Fruit fly (Drosophila melanogaster): Measurements from ENCODE around the gene alpha4GT1.

alpha4GT1 gene

dm6 chr2L:2972439-2972936 lies 50.5 kb downstream of the alpha4GT1 start, which contains the start of the genes Rrp1 and gammaTub23C (continued):
- TF ChIP-seq D (optimal IDR thresholded peaks at IDR 0.05): no peak
- TF ChIP-seq D (GFP tag; optimal IDR thresholded peaks at IDR 0.05): peak; percentile 88
- no peak for TF ChIP-seq Deaf1 (tag; optimal IDR thresholded peaks at IDR 0.05)
- TF ChIP-seq jing (GFP tag; optimal IDR thresholded peaks at IDR 0.05): peak; percentile 63
- TF ChIP-seq CG6683 (GFP tag; optimal IDR thresholded peaks at IDR 0.05): peak; percentile 52
- peak; percentile 47; the same call in 1 of the 2 replicates for TF ChIP-seq gt (GFP tag; IDR thresholded peaks at IDR 0.05)
- peak; percentile 28; the same call in 1 of the 2 replicates for TF ChIP-seq CG10321 (GFP tag; IDR thresholded peaks at IDR 0.05)
- TF ChIP-seq CG10274 (GFP tag; optimal IDR thresholded peaks at IDR 0.05): peak; percentile 76
- TF ChIP-seq CG14965 (GFP tag; optimal IDR thresholded peaks at IDR 0.05; ENCODE audit: borderline replicate concordance): no peak
- TF ChIP-seq CG11247 (GFP tag; IDR thresholded peaks at IDR 0.05): peak; percentile 66
- peak; percentile 86 for TF ChIP-seq gcm (GFP tag; optimal IDR thresholded peaks at IDR 0.05)
- peak; percentile 98 for TF ChIP-seq tio (GFP tag; optimal IDR thresholded peaks at IDR 0.05)
- peak; percentile 80 for TF ChIP-seq ranshi (GFP tag; IDR thresholded peaks at IDR 0.05)
- TF ChIP-seq Jarid2 (GFP tag; optimal IDR thresholded peaks at IDR 0.05): no peak
- TF ChIP-seq Sox102F (GFP tag; optimal IDR thresholded peaks at IDR 0.05): peak; percentile 87
- no peak for TF ChIP-seq pita (GFP tag; optimal IDR thresholded peaks at IDR 0.05)
- TF ChIP-seq Med (GFP tag): peak; percentile 88
- TF ChIP-seq salm (tag; optimal IDR thresholded peaks at IDR 0.05): peak; percentile 61
- TF ChIP-seq maf-S (GFP tag; optimal IDR thresholded peaks at IDR 0.05): peak; percentile 63
- TF ChIP-seq kah (GFP tag; optimal IDR thresholded peaks at IDR 0.05): peak; percentile 66
- no peak for TF ChIP-seq CG16779 (GFP tag; IDR thresholded peaks at IDR 0.05)
- TF ChIP-seq Dad (GFP tag; optimal IDR thresholded peaks at IDR 0.05): peak; percentile 72
- peak; percentile 88; the same call in 2 of the 3 replicates for TF ChIP-seq CG11093 (GFP tag; IDR thresholded peaks at IDR 0.05)
- TF ChIP-seq Gsc (GFP tag; IDR thresholded peaks at IDR 0.05): peak; percentile 53; the same call in 1 of the 2 replicates
- peak; percentile 78 for TF ChIP-seq tap (tag; optimal IDR thresholded peaks at IDR 0.05)
- peak; percentile 36 for TF ChIP-seq Elba2 (GFP tag; optimal IDR thresholded peaks at IDR 0.05)
- TF ChIP-seq CG15514 (GFP tag; optimal IDR thresholded peaks at IDR 0.05): peak; percentile 72
- no peak for TF ChIP-seq HLHmδ (GFP tag; optimal IDR thresholded peaks at IDR 0.05)
- peak; percentile 87 for TF ChIP-seq CG4404 (GFP tag; IDR thresholded peaks at IDR 0.05)
- peak; percentile 83 for TF ChIP-seq fd3F (GFP tag; optimal IDR thresholded peaks at IDR 0.05)
- TF ChIP-seq Lim3 (GFP tag; IDR thresholded peaks at IDR 0.05): peak; percentile 68; the same call in 1 of the 2 replicates
- TF ChIP-seq CG6791 (GFP tag; IDR thresholded peaks at IDR 0.05; ENCODE audit: partially characterized antibody): no peak
- peak; percentile 49 to 78 for TF ChIP-seq tll (GFP tag; optimal IDR thresholded peaks at IDR 0.05)
- TF ChIP-seq CG31441 (GFP tag; IDR thresholded peaks at IDR 0.05): peak; percentile 94
- TF ChIP-seq fd102C (GFP tag; optimal IDR thresholded peaks at IDR 0.05): peak; percentile 54
- TF ChIP-seq CG5245 (GFP tag; optimal IDR thresholded peaks at IDR 0.05): peak; percentile 78
- TF ChIP-seq Asciz (GFP tag; optimal IDR thresholded peaks at IDR 0.05): peak; percentile 81
- TF ChIP-seq CG8924 (tag; optimal IDR thresholded peaks at IDR 0.05): peak; percentile 91
- TF ChIP-seq Ptx1 (GFP tag; IDR thresholded peaks at IDR 0.05): peak; percentile 92
- no peak for TF ChIP-seq sqz (GFP tag; optimal IDR thresholded peaks at IDR 0.05)
- no peak for TF ChIP-seq luna (GFP tag; optimal IDR thresholded peaks at IDR 0.05)
- peak; percentile 89 for TF ChIP-seq CG10543 (GFP tag; optimal IDR thresholded peaks at IDR 0.05)
- peak; percentile 91 for TF ChIP-seq CG11504 (tag; optimal IDR thresholded peaks at IDR 0.05)
- TF ChIP-seq CG7987 (GFP tag; optimal IDR thresholded peaks at IDR 0.05): peak; percentile 19
- TF ChIP-seq CG33557 (GFP tag; optimal IDR thresholded peaks at IDR 0.05): peak; percentile 90
- TF ChIP-seq CG32532 (GFP tag; IDR thresholded peaks at IDR 0.05): peak; percentile 83
- TF ChIP-seq z (GFP tag; IDR thresholded peaks at IDR 0.05): no peak
- TF ChIP-seq Antp (GFP tag; optimal IDR thresholded peaks at IDR 0.05): peak; percentile 56
- TF ChIP-seq esg (GFP tag; conservative IDR thresholded peaks at IDR 0.05): peak; percentile 81
- no peak for TF ChIP-seq HLH4C (GFP tag; IDR thresholded peaks at IDR 0.05; ENCODE audit: partially characterized antibody)

Data from whole organism, embryonic.